Worm (Caenorhabditis elegans): ENCODE results near the gene cah-1.

DNA sequence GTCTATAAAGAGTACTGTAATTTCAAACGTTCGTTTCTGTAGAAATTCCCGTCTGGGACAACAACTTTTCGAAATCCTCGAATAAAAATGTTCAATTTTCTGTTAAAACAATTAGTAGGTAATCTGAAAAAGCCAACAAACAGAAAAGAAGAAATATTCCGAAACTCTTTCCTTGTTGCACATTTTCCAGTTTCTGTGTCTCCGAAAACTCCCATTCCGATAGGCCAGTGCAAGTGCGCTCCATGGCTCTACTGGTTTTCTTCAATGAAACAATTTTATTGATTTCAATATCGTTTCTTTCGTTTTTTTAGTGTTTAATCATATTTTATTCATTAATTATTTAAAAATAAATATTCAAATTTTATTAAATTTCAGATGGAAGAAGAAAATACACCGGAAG lies 17.2 kb upstream of the cah-1 start, which contains the start of gene F54D8.6:
- TF ChIP-seq flt-1 (GFP tag; IDR thresholded peaks at IDR 0.05) = no peak
- no peak for TF ChIP-seq tab-1 (GFP tag; IDR thresholded peaks at IDR 0.05)
- no peak for TF ChIP-seq cog-1 (tag; optimal IDR thresholded peaks at IDR 0.05)
- no peak for TF ChIP-seq ref-1 (GFP tag; conservative IDR thresholded peaks at IDR 0.05)
- no peak for TF ChIP-seq klf-2 (GFP tag; conservative IDR thresholded peaks at IDR 0.05)

Measured in whole organism, midembryonic.